Worm (Caenorhabditis elegans): Measurements from ENCODE around the gene W08F4.3.
A peak's percentile ranks its signal among the peaks of the same experiment; 100 is the strongest.
"Not testable (repeated sequence)": the region's sequence is repeated elsewhere in the genome, so short reads cannot be mapped to it uniquely, and the experiment has no call there.

The W08F4.3 gene

DNA sequence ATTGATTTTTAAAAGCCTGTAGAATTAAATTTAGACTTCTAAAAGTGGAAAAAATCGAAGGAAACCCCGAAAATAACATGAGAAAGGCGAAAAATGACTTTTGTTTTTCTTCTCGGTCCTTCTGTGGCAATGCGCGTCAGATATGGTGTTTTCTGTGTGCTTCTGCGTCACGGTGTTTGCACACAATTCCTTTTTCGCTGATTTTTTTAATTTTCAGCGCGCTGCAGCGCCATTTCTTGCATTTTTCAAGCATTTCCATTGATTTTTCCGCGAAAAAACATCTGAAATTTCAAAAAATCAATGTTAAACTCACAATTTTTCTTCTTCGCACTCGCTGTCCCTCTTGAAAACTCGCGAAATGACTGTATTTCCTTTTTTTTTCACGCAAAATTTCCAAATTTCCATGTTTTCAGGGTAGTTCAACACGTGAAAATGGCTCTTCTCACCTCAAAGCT is at the start of gene W08F4.3, which contains the start of gene cdc-37:
W08F4.3 (plus strand) TSS at position 414 of the 455 bp plus-strand sequence.
cdc-37 (minus strand) TSS at position 405 of the 455 bp plus-strand sequence.
- no peak for TF ChIP-seq T22C8.4 (GFP tag; IDR thresholded peaks at IDR 0.05)

DNA sequence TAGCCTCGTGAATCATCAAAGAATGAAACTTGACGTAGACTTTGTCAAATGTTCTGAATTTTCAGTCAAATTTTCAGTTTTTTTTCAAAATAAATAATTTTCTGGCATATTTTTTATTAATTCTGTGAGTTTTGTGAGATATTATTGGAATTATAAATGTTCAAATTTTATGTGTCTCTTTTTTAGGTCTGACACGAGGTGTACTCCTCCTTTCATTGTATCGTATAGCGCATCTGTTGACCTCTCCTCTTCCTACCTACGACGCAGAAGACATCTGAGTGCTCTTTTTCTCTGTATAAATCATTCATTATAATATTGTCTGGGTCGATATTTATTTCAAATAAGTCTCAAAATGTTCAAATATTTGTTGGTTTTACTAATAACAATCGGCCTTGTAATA is 45.2 kb upstream of the W08F4.3 start, which contains the start of gene T27A1.3:
T27A1.3 (plus strand) TSS at position 301 of the 400 bp plus-strand sequence.
- TF ChIP-seq tab-1 (GFP tag; IDR thresholded peaks at IDR 0.05); cog-1 (tag; optimal IDR thresholded peaks at IDR 0.05); ref-1 (GFP tag; conservative IDR thresholded peaks at IDR 0.05): not testable (repeated sequence)

DNA sequence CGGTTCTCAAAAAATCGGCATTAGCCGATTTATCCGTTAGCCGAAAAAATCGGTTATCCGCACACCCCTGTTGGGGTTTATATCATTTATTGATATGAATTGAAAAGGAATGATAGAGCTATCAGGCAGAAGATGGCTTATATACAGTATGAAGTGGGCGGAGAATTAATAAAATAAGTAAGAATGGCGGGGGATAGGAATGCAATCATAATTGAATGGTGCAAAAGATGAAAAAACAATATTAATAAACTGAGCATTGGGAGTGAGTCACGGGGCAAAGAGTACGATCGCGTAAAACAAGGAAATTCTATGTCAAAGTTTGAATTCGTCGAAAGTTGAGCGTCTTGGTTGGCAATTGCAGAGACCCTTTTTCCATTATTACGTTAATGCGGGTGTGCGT is 43.6 kb upstream of the W08F4.3 start, which contains the start of gene T27A1.2:
T27A1.2 (minus strand) TSS at position 101 of the 400 bp plus-strand sequence.
- TF ChIP-seq ztf-23 (GFP tag; IDR thresholded peaks at IDR 0.05) (no peak), med-1 (GFP tag; optimal IDR thresholded peaks at IDR 0.05; ENCODE audit: insufficient read depth) (no peak), tab-1 (GFP tag; IDR thresholded peaks at IDR 0.05) (no peak), klf-2 (GFP tag; conservative IDR thresholded peaks at IDR 0.05) (no peak), cog-1 (tag; optimal IDR thresholded peaks at IDR 0.05) (no peak), T22C8.4 (GFP tag; IDR thresholded peaks at IDR 0.05) (no peak), ref-1 (GFP tag; conservative IDR thresholded peaks at IDR 0.05) (no peak), flt-1 (GFP tag; IDR thresholded peaks at IDR 0.05) (no peak), ztf-29 (GFP tag; IDR thresholded peaks at IDR 0.05) (no peak)

- 0 out of 2 replicates have a peak, but pooled peaks have one; percentile 14 for TF ChIP-seq flt-1 (GFP tag; IDR thresholded peaks at IDR 0.05)
- TF ChIP-seq klf-2 (GFP tag; conservative IDR thresholded peaks at IDR 0.05): no peak
- no peak for TF ChIP-seq cog-1 (tag; optimal IDR thresholded peaks at IDR 0.05)
- TF ChIP-seq med-1 (GFP tag; optimal IDR thresholded peaks at IDR 0.05; ENCODE audit: insufficient read depth): no peak
- no peak for TF ChIP-seq T22C8.4 (GFP tag; IDR thresholded peaks at IDR 0.05)
Observed at ce11 chrII:542416-542815, 38.0 kb upstream of the W08F4.3 start.

DNA sequence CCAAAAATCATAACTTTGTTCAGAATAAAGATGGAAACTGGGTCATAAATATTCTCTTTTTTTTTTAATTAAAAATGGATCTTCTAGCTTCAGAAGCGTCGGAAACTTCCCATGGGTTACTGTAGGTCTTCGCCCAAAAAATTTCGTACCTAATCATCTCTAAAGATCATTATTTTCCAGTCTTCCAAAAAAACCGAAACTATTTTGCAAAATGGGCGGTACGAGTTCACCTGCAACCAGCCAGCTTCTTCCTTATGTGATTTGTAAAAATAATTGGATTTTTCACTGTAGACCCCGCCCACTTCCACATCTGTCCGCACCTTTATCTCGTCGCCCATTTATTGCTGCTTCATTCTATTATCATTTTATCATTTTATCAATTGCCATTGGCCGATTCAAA is 34.0 kb upstream of the W08F4.3 start, which contains the start of gene mlt-10:
mlt-10 (plus strand) TSS at position 301 of the 400 bp plus-strand sequence.
- TF ChIP-seq ref-1 (GFP tag; conservative IDR thresholded peaks at IDR 0.05) (no peak), med-1 (GFP tag; optimal IDR thresholded peaks at IDR 0.05; ENCODE audit: insufficient read depth) (no peak), T22C8.4 (GFP tag; IDR thresholded peaks at IDR 0.05) (no peak), cog-1 (tag; optimal IDR thresholded peaks at IDR 0.05) (no peak), klf-2 (GFP tag; conservative IDR thresholded peaks at IDR 0.05) (no peak), ztf-23 (GFP tag; IDR thresholded peaks at IDR 0.05) (no peak), ztf-29 (GFP tag; IDR thresholded peaks at IDR 0.05) (no peak), tab-1 (GFP tag; IDR thresholded peaks at IDR 0.05) (no peak), flt-1 (GFP tag; IDR thresholded peaks at IDR 0.05) (no peak)

DNA sequence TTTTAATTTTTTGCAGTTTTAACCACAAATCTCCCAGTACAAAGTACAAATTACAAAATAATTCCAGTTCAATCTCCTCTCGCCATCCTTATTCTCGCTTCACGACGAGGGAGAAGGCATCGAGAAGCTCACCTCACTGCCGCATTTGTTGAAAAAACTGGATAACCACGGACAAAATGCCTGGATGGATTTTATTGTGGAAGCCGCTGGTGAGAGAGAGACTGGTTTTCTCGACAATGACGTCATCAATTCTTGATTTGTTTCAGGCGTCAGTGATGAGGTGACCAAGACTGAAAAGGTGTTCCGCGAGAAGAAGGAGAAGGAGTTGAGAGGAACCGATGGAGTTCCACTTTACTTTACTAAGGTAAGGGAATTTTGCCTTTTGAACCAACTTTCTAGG is 30.9 kb upstream of the W08F4.3 start:
- TF ChIP-seq klf-2 (GFP tag; conservative IDR thresholded peaks at IDR 0.05) (no peak), ref-1 (GFP tag; conservative IDR thresholded peaks at IDR 0.05) (no peak), cog-1 (tag; optimal IDR thresholded peaks at IDR 0.05) (no peak), flt-1 (GFP tag; IDR thresholded peaks at IDR 0.05) (no peak), med-1 (GFP tag; optimal IDR thresholded peaks at IDR 0.05; ENCODE audit: insufficient read depth) (no peak), T22C8.4 (GFP tag; IDR thresholded peaks at IDR 0.05) (no peak), tab-1 (GFP tag; IDR thresholded peaks at IDR 0.05) (no peak), ztf-23 (GFP tag; IDR thresholded peaks at IDR 0.05) (no peak), ztf-29 (GFP tag; IDR thresholded peaks at IDR 0.05) (no peak)

DNA sequence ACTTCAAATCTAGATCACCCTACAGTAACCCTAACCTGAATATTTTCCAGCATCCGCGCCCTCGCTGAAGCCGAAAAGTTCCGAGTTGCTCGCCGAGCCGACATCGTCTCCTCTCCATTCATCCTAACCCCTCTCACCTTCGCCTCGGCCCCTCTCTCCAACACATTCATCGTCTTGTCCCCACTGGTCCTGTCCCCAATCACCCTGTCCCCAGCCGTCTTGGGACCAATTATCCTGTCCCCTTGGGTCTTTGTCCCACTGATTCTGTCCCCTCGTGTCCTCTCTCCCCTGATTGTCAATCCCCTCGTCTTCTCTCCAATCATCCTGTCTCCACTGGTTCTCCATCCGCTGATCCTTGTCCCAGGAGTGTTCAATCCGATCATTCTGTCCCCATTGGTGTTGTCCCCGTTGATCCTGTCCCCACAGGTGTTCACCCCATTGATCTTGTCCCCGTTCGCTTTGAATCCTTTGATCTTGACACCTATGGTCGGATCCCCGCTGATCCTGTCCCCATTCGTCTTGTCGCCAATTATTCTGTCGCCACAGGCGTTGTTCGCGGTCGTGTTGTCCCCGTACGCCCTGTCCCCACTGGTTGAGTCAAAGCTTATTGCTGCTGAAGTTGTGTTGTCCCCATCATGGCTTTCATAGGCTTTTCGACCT is 29.0 kb upstream of the W08F4.3 start, which contains the start of gene lips-7:
lips-7 (plus strand) TSS at position 610 of the 660 bp plus-strand sequence.
- no peak for TF ChIP-seq tab-1 (GFP tag; IDR thresholded peaks at IDR 0.05)
- no peak for TF ChIP-seq ztf-29 (GFP tag; IDR thresholded peaks at IDR 0.05)
- no peak for TF ChIP-seq klf-2 (GFP tag; conservative IDR thresholded peaks at IDR 0.05)
- TF ChIP-seq ztf-23 (GFP tag; IDR thresholded peaks at IDR 0.05): no peak
- TF ChIP-seq cog-1 (tag; optimal IDR thresholded peaks at IDR 0.05): no peak
- no peak for TF ChIP-seq med-1 (GFP tag; optimal IDR thresholded peaks at IDR 0.05; ENCODE audit: insufficient read depth)
- TF ChIP-seq ref-1 (GFP tag; conservative IDR thresholded peaks at IDR 0.05): no peak
- no peak for TF ChIP-seq T22C8.4 (GFP tag; IDR thresholded peaks at IDR 0.05)
- no peak for TF ChIP-seq flt-1 (GFP tag; IDR thresholded peaks at IDR 0.05)

- TF ChIP-seq T22C8.4 (GFP tag; IDR thresholded peaks at IDR 0.05): peak; percentile 52
- no peak for TF ChIP-seq ztf-23 (GFP tag; IDR thresholded peaks at IDR 0.05)
Observed at ce11 chrII:555371-555770, 25.0 kb upstream of the W08F4.3 start.

DNA sequence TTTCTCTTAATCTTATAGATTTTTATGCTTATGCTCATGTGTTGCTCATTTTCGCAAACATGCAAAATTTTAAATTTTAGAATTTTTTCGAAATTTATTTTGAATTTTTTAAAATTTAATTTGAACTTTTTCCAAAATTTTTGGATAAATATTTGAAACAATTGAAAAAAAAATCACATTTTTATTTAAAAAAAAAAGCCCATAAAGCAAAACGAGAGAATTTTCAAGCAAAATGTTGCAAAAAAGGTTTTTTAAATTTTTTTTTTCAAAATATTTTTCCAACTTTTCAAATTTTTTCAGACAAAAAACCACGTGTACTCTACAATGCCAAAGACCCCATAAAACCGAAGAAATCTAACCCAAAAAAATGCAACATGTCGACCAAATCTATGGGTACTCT is 24.2 kb upstream of the W08F4.3 start, which contains the start of the genes C09E8.1 and C09E8.6:
C09E8.1 (plus strand) TSS at position 301 of the 400 bp plus-strand sequence.
C09E8.6 (plus strand) TSS at position 313 of the 400 bp plus-strand sequence.
- TF ChIP-seq ref-1 (GFP tag; conservative IDR thresholded peaks at IDR 0.05) (no peak), cog-1 (tag; optimal IDR thresholded peaks at IDR 0.05) (no peak), ztf-29 (GFP tag; IDR thresholded peaks at IDR 0.05) (no peak), klf-2 (GFP tag; conservative IDR thresholded peaks at IDR 0.05) (no peak)

DNA sequence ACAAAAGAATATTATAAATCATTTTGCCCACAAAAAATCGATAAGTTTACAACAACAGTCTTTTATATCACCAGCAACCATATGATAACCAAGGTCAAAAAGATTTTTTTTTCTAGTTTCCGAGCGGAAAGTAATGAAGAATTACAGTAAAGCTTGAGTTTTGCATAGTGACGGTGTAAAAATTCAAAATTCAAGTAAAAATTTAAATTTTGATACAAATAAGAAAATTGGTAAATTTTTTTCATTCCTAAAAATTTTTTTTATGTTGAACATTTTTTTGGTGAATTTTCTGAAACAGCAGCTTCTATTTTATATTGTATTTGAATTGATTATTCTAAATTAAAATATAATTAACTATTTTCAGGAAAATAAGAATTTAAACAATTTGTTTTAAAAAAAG is 11.6 kb upstream of the W08F4.3 start, which contains the start of gene W08F4.5:
W08F4.5 (minus strand) TSS at position 101 of the 400 bp plus-strand sequence.
- TF ChIP-seq med-1 (GFP tag; optimal IDR thresholded peaks at IDR 0.05; ENCODE audit: insufficient read depth) (no peak), klf-2 (GFP tag; conservative IDR thresholded peaks at IDR 0.05) (no peak), ztf-29 (GFP tag; IDR thresholded peaks at IDR 0.05) (no peak), tab-1 (GFP tag; IDR thresholded peaks at IDR 0.05) (no peak), cog-1 (tag; optimal IDR thresholded peaks at IDR 0.05) (no peak), T22C8.4 (GFP tag; IDR thresholded peaks at IDR 0.05) (no peak), ztf-23 (GFP tag; IDR thresholded peaks at IDR 0.05) (no peak), flt-1 (GFP tag; IDR thresholded peaks at IDR 0.05) (no peak), ref-1 (GFP tag; conservative IDR thresholded peaks at IDR 0.05) (no peak)
